Fruit fly (Drosophila melanogaster) whole organism, pupa: Measurements from ENCODE around the gene Elys.
A peak's percentile ranks its signal among the peaks of the same experiment; 100 is the strongest.

Source experiments
- CG10348 ChIP-seq: fragments of 200-800 bp; sonication (Bioruptor generic); IDR thresholded peaks from 2 replicates; pipeline ENCODE4 v1.3.6; 2022; ENCODE audit warnings: missing biosample characterization, missing genetic modification characterization
- CG12605 ChIP-seq: fragments of 200-800 bp; sonication (Bioruptor generic); IDR thresholded peaks from 2 replicates; pipeline ENCODE4 v1.3.6; 2022; ENCODE audit warnings: missing biosample characterization, missing genetic modification characterization
- CG8301 ChIP-seq: fragments of 200-800 bp; sonication (Bioruptor generic); optimal IDR thresholded peaks from 2 replicates; lab custom pipeline; 2018; ENCODE audit warnings: missing biosample characterization, mild to moderate bottlenecking, missing genetic modification characterization
- CG9948 ChIP-seq: fragments of 200-800 bp; sonication (Bioruptor generic); optimal IDR thresholded peaks from 2 replicates; lab custom pipeline; 2018; ENCODE audit warnings: missing biosample characterization, mild to moderate bottlenecking, missing genetic modification characterization, moderate library complexity
- EcR ChIP-seq: fragments of 200-800 bp; sonication (Bioruptor generic); optimal IDR thresholded peaks from 3 replicates; lab custom pipeline; 2019; ENCODE audit warnings: missing biosample characterization, missing genetic modification characterization, mild to moderate bottlenecking, moderate library complexity, missing genetic modification reagents
- Pif1B ChIP-seq: fragments of 200-800 bp; sonication (Bioruptor generic); optimal IDR thresholded peaks from 3 replicates; lab custom pipeline; 2016; ENCODE audit warnings: missing biosample characterization, missing genetic modification characterization

- TF ChIP-seq EcR (GFP tag; lab: Kevin White, UChicago): peak; percentile 75
- peak; percentile 96 for TF ChIP-seq CG12605 (GFP tag; lab: Robert Waterston, UW)
- peak; percentile 87 for TF ChIP-seq CG10348
- peak; percentile 99 for TF ChIP-seq Pif1B (GFP tag; lab: Kevin White, UChicago)
- TF ChIP-seq CG8301 (tag; lab: Kevin White, UChicago): peak; percentile 93
- peak; percentile 96 for TF ChIP-seq CG9948 (tag; lab: Kevin White, UChicago)
Observed at dm6 chrX:19668405-19668804, 16.3 kb downstream of the Elys start.
